Fruit fly (Drosophila melanogaster) whole organism, embryonic: ENCODE measurements around the gene PAPLA1.

ENCODE experiments used
- CG31365 ChIP-seq: fragments of 200-800 bp; sonication (Bioruptor generic); optimal IDR thresholded peaks from 2 replicates; lab custom pipeline; 2018; ENCODE audit warnings: missing biosample characterization, mild to moderate bottlenecking, missing genetic modification characterization
- tgo ChIP-seq: fragments of 200-800 bp; sonication (Bioruptor generic); IDR thresholded peaks from 3 replicates; pipeline ENCODE4 v1.3.6; 2022; ENCODE audit warnings: missing biosample characterization, missing genetic modification characterization

DNA sequence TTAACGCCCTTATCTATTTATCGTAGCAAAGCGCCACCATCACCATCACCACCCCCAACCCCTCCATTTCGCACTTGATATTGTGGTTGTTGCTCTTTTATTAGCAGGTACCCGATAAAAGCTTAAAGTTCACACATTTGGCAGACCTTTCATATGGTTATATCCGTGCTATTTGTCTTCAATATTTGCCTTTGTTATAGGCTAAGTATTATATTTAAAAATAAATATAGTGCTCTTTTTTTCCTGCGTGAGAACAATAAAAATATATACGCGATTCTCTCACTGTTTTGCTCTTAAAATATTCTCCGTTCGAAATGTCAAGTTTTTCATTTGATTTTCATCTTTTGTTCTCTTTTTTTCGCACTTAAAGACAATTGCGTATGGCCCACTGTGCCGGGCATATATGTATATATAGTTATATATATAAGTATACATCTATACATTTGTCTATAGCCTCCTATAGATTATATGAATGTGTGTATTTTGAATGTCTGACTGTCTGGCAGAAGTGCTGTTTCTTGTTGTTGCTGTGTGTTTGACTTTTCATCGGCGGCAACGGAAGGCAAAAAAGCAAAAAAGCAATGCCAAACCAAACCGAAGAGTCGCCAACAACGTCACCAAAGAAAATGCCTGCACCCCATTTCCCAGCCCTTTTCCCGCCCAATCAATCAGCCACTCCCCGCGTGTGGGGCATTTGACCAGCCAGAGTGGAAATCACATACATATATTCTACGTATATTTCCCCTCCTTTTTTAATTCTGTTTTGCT lies 65.2 kb downstream of the PAPLA1 start:
- TF ChIP-seq tgo (GFP tag; lab: Robert Waterston, UW) (no peak), CG31365 (no peak)
